Worm (Caenorhabditis elegans) whole organism, L1 larva: ENCODE measurements around the gene oac-38.
A peak's percentile ranks its signal among the peaks of the same experiment; 100 is the strongest.

Source experiments
- C04F5.9 ChIP-seq: sonication (generic microtip); optimal IDR thresholded peaks from 2 replicates; lab custom pipeline; 2016; ENCODE audit warnings: missing genetic modification characterization, missing compliant biosample characterization
- C16A3.4 ChIP-seq: fragments of 150-350 bp; optimal IDR thresholded peaks from 2 replicates; lab custom pipeline; 2014; ENCODE audit warnings: missing biosample characterization, missing genetic modification characterization
- C34B4.2 ChIP-seq: sonication (generic microtip); optimal IDR thresholded peaks from 2 replicates; lab custom pipeline; 2017; ENCODE audit warnings: mild to moderate bottlenecking, missing genetic modification characterization, missing compliant biosample characterization
- aha-1 ChIP-seq: fragments of 150-350 bp; optimal IDR thresholded peaks from 2 replicates; lab custom pipeline; 2014; ENCODE audit warnings: missing biosample characterization, missing genetic modification characterization
- ceh-82 ChIP-seq, 3 experiments: fragments of 150-350 bp in 1 of 3; sonication (generic microtip) in 2 of 3; optimal IDR thresholded peaks; 2 replicates each; lab custom pipeline; 2014 to 2017; ENCODE audit warnings: missing biosample characterization in 3 of 3, missing genetic modification characterization in 3 of 3
- ceh-90 ChIP-seq: sonication (generic microtip); optimal IDR thresholded peaks from 2 replicates; lab custom pipeline; 2016; ENCODE audit warnings: missing genetic modification characterization, missing compliant biosample characterization
- ces-1 ChIP-seq: fragments of 150-350 bp; optimal IDR thresholded peaks from 2 replicates; lab custom pipeline; 2014; ENCODE audit warnings: missing biosample characterization, missing genetic modification reagents, missing genetic modification characterization
- dpl-1 ChIP-seq, 3 experiments: fragments of 150-350 bp in 2 of 3; sonication (generic microtip) in 1 of 3; optimal IDR thresholded peaks; 2 replicates each; lab custom pipeline; 2014 to 2017; ENCODE audit warnings: missing biosample characterization in 3 of 3, missing genetic modification characterization in 3 of 3, missing genetic modification reagents in 3 of 3
- dsc-1 ChIP-seq: sonication (generic microtip); optimal IDR thresholded peaks from 2 replicates; lab custom pipeline; 2016; ENCODE audit warnings: mild to moderate bottlenecking, missing genetic modification characterization, missing compliant biosample characterization
- efl-1 ChIP-seq, 4 experiments: fragments of 150-350 bp; optimal IDR thresholded peaks in 3 of 4; peaks in 1 of 4; 1 replicate in 1 of 4; 2 replicates in 3 of 4; lab custom pipeline; 2014; ENCODE audit warnings: missing biosample characterization in 2 of 4, missing genetic modification characterization in 2 of 4, missing genetic modification reagents in 2 of 4
- elt-3 ChIP-seq, 6 experiments: fragments of 150-350 bp in 1 of 6; sonication (generic microtip); optimal IDR thresholded peaks; 2 replicates each; lab custom pipeline; 2017 to 2018; ENCODE audit warnings: missing biosample characterization in 6 of 6, missing genetic modification characterization in 6 of 6, inconsistent platforms in 1 of 6
- fkh-4 ChIP-seq: sonication (generic microtip); optimal IDR thresholded peaks from 2 replicates; lab custom pipeline; 2016; ENCODE audit warnings: missing compliant biosample characterization, missing genetic modification characterization, borderline replicate concordance
- fkh-8 ChIP-seq: sonication (generic microtip); optimal IDR thresholded peaks from 2 replicates; lab custom pipeline; 2016; ENCODE audit warnings: mild to moderate bottlenecking, missing genetic modification characterization, missing compliant biosample characterization
- hlh-17 ChIP-seq: fragments of 200-800 bp; sonication (Bioruptor generic); optimal IDR thresholded peaks from 2 replicates; lab custom pipeline; 2018; ENCODE audit warnings: missing genetic modification characterization, mild to moderate bottlenecking, missing compliant biosample characterization, moderate library complexity, borderline replicate concordance
- irx-1 ChIP-seq: sonication (generic microtip); optimal IDR thresholded peaks from 2 replicates; lab custom pipeline; 2016; ENCODE audit warnings: missing genetic modification characterization, missing compliant biosample characterization
- lin-14 ChIP-seq: fragments of 200-800 bp; sonication (Bioruptor generic); optimal IDR thresholded peaks from 2 replicates; lab custom pipeline; 2018; ENCODE audit warnings: mild to moderate bottlenecking, missing genetic modification characterization, moderate library complexity, missing compliant biosample characterization
- lin-15B ChIP-seq: fragments of 150-350 bp; sonication (generic microtip); optimal IDR thresholded peaks from 3 replicates; lab custom pipeline; 2014; ENCODE audit warnings: missing biosample characterization, missing genetic modification characterization
- lsy-2 ChIP-seq, 2 experiments: fragments of 150-350 bp; optimal IDR thresholded peaks; 2 replicates each; lab custom pipeline; 2014; ENCODE audit warnings: missing biosample characterization in 2 of 2, missing genetic modification characterization in 2 of 2
- mef-2 ChIP-seq: fragments of 150-350 bp; optimal IDR thresholded peaks from 2 replicates; lab custom pipeline; 2014; ENCODE audit warnings: missing biosample characterization, missing genetic modification characterization
- mep-1 ChIP-seq: fragments of 150-350 bp; optimal IDR thresholded peaks from 2 replicates; lab custom pipeline; 2014; ENCODE audit warnings: missing biosample characterization, missing genetic modification characterization
- nhr-237 ChIP-seq: fragments of 150-350 bp; optimal IDR thresholded peaks from 2 replicates; lab custom pipeline; 2014; ENCODE audit warnings: missing biosample characterization, missing genetic modification characterization
- nhr-47 ChIP-seq: sonication (generic microtip); optimal IDR thresholded peaks from 2 replicates; lab custom pipeline; 2016; ENCODE audit warnings: mild to moderate bottlenecking, missing genetic modification characterization, moderate library complexity, missing compliant biosample characterization
- nhr-71 ChIP-seq: sonication (generic microtip); optimal IDR thresholded peaks from 2 replicates; lab custom pipeline; 2016; ENCODE audit warnings: mild to moderate bottlenecking, missing genetic modification characterization, moderate library complexity, missing compliant biosample characterization
- nhr-77 ChIP-seq: fragments of 150-350 bp; optimal IDR thresholded peaks from 2 replicates; lab custom pipeline; 2014; ENCODE audit warnings: missing biosample characterization, missing genetic modification characterization
- nhr-85 ChIP-seq: sonication (generic microtip); peaks from one replicate; lab custom pipeline; 2016; ENCODE audit warnings: missing genetic modification characterization, inconsistent platforms, missing compliant biosample characterization
- nhr-90 ChIP-seq: sonication (generic microtip); optimal IDR thresholded peaks from 2 replicates; lab custom pipeline; 2016; ENCODE audit warnings: mild to moderate bottlenecking, missing genetic modification characterization, missing compliant biosample characterization; ENCODE audit not compliant: poor library complexity
- pax-3 ChIP-seq: fragments of 200-800 bp; sonication (Bioruptor generic); optimal IDR thresholded peaks from 2 replicates; lab custom pipeline; 2018; ENCODE audit warnings: mild to moderate bottlenecking, missing genetic modification characterization, moderate library complexity, missing compliant biosample characterization
- sup-37 ChIP-seq: fragments of 200-800 bp; sonication (Bioruptor generic); optimal IDR thresholded peaks from 2 replicates; lab custom pipeline; 2018; ENCODE audit warnings: mild to moderate bottlenecking, missing genetic modification characterization, missing compliant biosample characterization
- tbx-2 ChIP-seq: sonication (generic microtip); optimal IDR thresholded peaks from 2 replicates; lab custom pipeline; 2016; ENCODE audit warnings: missing genetic modification characterization, missing compliant biosample characterization
- tlp-1 ChIP-seq: fragments of 150-350 bp; optimal IDR thresholded peaks from 2 replicates; lab custom pipeline; 2014; ENCODE audit warnings: missing biosample characterization, missing genetic modification characterization
- unc-30 ChIP-seq: sonication (generic microtip); optimal IDR thresholded peaks from 2 replicates; lab custom pipeline; 2017; ENCODE audit warnings: missing biosample characterization, missing genetic modification characterization
- vab-15 ChIP-seq: sonication (generic microtip); optimal IDR thresholded peaks from 2 replicates; lab custom pipeline; 2017; ENCODE audit warnings: missing genotype, mild to moderate bottlenecking, missing genetic modification characterization, missing compliant biosample characterization
- xbp-1 ChIP-seq: sonication (generic microtip); optimal IDR thresholded peaks from 2 replicates; lab custom pipeline; 2016; ENCODE audit warnings: missing genetic modification characterization, missing compliant biosample characterization
- zag-1 ChIP-seq: fragments of 150-350 bp; optimal IDR thresholded peaks from 2 replicates; lab custom pipeline; 2014; ENCODE audit warnings: missing biosample characterization, missing genetic modification characterization

The oac-38 gene

DNA sequence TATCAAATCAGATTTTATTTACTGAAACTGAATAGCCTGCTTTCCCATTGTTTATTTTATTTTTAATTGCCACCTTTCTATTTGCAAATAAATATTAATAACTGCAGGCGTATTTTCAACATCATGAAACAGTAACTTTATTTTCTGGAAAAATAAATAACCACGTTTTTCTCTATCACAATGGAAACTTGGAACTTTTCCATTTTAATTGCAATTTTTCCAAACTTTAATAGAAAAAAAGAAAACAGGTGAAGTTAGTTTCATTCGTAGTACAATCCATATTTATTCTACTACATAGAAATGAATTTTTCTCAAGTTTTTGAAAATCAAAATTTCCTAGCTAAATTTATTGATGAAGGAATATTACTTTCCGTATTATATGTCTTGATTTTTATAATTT, 24.1 kb downstream of the oac-38 start, which contains the start of gene srz-42:
Gene srz-42, plus strand, starts transcription at position 301 of the 400 bp plus-strand sequence.
- TF ChIP-seq nhr-85 (tag; lab: Kevin White, UChicago) = no peak
- no peak for TF ChIP-seq nhr-237
- TF ChIP-seq nhr-77 (tag; lab: Kevin White, UChicago) = no peak

DNA sequence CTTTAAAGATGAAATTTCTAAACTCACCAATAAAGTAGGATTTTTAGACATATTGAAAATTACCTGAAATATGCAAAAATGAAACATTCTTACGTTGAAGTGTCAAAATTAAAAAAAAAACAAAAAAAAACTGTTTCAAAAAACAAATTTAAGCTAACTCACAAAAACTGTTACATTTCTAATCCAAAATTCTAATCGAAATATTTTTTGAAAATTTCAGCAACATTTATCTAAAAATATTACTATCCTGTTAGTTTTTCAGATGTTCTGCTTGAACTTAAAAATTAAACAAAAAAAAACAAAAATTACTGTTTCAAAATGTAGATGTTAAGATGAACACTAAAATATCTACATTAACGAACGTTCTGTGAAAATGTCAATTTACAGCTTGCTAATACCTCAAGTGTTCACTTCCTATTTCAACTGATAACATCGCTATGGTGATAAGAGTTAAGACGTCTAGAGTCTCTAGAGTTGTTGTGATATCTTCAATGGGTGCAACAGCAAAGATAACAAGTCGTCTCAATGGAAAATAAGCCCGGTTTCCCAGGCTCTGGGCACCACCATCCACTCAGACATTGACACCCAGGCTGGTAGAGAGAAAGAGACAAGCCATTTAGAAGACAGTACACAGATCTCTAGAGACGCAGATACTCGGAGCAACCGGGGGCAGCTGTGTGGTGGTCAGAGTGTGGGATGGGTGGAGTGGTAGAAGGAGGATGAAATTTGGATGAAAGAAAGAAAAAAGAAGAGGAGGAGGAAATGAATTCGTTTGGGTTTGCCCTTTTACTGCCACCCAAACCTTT, 25.2 kb downstream of the oac-38 start, which contains the start of gene H12I19.115:
Gene H12I19.115, minus strand, starts transcription at position 51 of the 806 bp plus-strand sequence.
- TF ChIP-seq aha-1 (tag; lab: Kevin White, UChicago) (no peak), C34B4.2 (tag; lab: Kevin White, UChicago) (no peak), sup-37 (GFP tag; lab: Kevin White, UChicago) (no peak), ceh-90 (tag; lab: Kevin White, UChicago) (no peak), zag-1 (tag; lab: Kevin White, UChicago) (no peak), irx-1 (tag; lab: Kevin White, UChicago) (no peak), nhr-90 (tag; lab: Kevin White, UChicago) (no peak), dpl-1 (GFP tag; optimal IDR thresholded peaks at IDR 0.05; lab: Kevin White, UChicago) (no peak), ceh-82 (tag; optimal IDR thresholded peaks at IDR 0.05; lab: Kevin White, UChicago) (peak in 1 of 3 experiments; percentile 22), vab-15 (no peak), lin-15B (tag; lab: Kevin White, UChicago) (no peak), C16A3.4 (no peak), fkh-8 (tag; lab: Kevin White, UChicago) (peak; percentile 47), nhr-71 (tag; lab: Kevin White, UChicago) (no peak), tbx-2 (tag; lab: Kevin White, UChicago) (no peak), elt-3 (tag; optimal IDR thresholded peaks at IDR 0.05; lab: Kevin White, UChicago) (no peak), fkh-4 (no peak), tlp-1 (no peak), nhr-47 (tag; lab: Kevin White, UChicago) (peak; percentile 3), unc-30 (tag; lab: Kevin White, UChicago) (no peak), ces-1 (GFP tag; lab: Kevin White, UChicago) (no peak), mep-1 (peak; percentile 12), nhr-77 (tag; lab: Kevin White, UChicago) (no peak), dsc-1 (tag; lab: Kevin White, UChicago) (peak; percentile 16), lsy-2 (tag; optimal IDR thresholded peaks at IDR 0.05; lab: Kevin White, UChicago) (peak in 1 of 2 experiments; percentile 28), pax-3 (tag; lab: Kevin White, UChicago) (no peak), efl-1 (optimal IDR thresholded peaks at IDR 0.05; lab: Kevin White, UChicago) (peak; percentile 2 to 21), efl-1 (GFP tag; optimal IDR thresholded peaks at IDR 0.05 in 1 of 2; lab: Kevin White, UChicago) (peak in 1 of 2 experiments; percentile 90), mef-2 (no peak), lin-14 (GFP tag; lab: Kevin White, UChicago) (no peak), xbp-1 (tag; lab: Kevin White, UChicago) (no peak), hlh-17 (GFP tag; lab: Kevin White, UChicago) (no peak), C04F5.9 (tag; lab: Kevin White, UChicago) (no peak)
- TF ChIP-seq, all 84 proteins: peak for 7

DNA sequence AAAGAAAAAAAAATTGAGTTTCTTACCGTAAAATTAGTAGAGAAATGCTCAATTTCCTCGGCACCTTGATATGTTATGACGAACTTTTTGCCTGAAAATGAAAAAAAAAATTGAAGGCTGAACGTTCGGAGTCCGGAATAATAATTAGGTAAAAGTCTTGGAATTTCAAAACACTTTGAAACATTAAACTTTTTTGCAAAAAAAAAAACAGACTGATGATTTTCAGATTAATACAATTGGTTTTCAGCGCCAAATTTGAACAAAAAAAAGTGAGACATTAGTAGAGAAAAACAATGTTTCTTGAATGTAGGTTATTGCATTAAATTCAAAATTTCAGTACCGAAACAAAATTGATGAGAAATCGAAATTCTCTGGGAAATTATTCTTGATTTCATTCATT, 29.2 kb downstream of the oac-38 start, which contains the start of gene nkcc-1:
Gene nkcc-1, minus strand, starts transcription at position 101 of the 400 bp plus-strand sequence.
- no peak for TF ChIP-seq nhr-47 (tag; lab: Kevin White, UChicago)
- TF ChIP-seq efl-1 (optimal IDR thresholded peaks at IDR 0.05; lab: Kevin White, UChicago) = no peak
- peak in 1 of 2 experiments; percentile 41 for TF ChIP-seq efl-1 (GFP tag; optimal IDR thresholded peaks at IDR 0.05 in 1 of 2; lab: Kevin White, UChicago)
- TF ChIP-seq sup-37 (GFP tag; lab: Kevin White, UChicago) = no peak
- TF ChIP-seq irx-1 (tag; lab: Kevin White, UChicago) = no peak
